Fruit fly (Drosophila melanogaster) whole organism, prepupa: ENCODE measurements around the gene CG34291.
A peak's percentile ranks its signal among the peaks of the same experiment; 100 is the strongest.

Source experiments
- Blimp-1 ChIP-seq: fragments of 200-800 bp; sonication (Bioruptor generic); optimal IDR thresholded peaks from 3 replicates; lab custom pipeline; 2017; ENCODE audit warnings: missing biosample characterization, missing genetic modification characterization, mild to moderate bottlenecking, moderate library complexity, missing genetic modification reagents
- CG10631 ChIP-seq: fragments of 200-800 bp; sonication (Bioruptor generic); optimal IDR thresholded peaks from 2 replicates; lab custom pipeline; 2016; ENCODE audit warnings: missing biosample characterization, missing genetic modification characterization
- CG11294 ChIP-seq: fragments of 200-800 bp; sonication (Bioruptor generic); IDR thresholded peaks from 2 replicates; pipeline ENCODE4 v1.3.6; 2022; ENCODE audit warnings: missing biosample characterization, missing genetic modification characterization
- CG11762 ChIP-seq: fragments of 200-800 bp; sonication (Bioruptor generic); optimal IDR thresholded peaks from 3 replicates; lab custom pipeline; 2016; ENCODE audit warnings: missing biosample characterization, missing genetic modification characterization; ENCODE audit not compliant: insufficient read depth
- CG11902 ChIP-seq: fragments of 200-800 bp; sonication (Bioruptor generic); optimal IDR thresholded peaks from 3 replicates; lab custom pipeline; 2016; ENCODE audit warnings: missing biosample characterization, missing genetic modification characterization
- CG15336 ChIP-seq: fragments of 200-800 bp; sonication (Bioruptor generic); IDR thresholded peaks from 2 replicates; pipeline ENCODE4 v1.3.6; 2022; ENCODE audit warnings: missing biosample characterization, missing genetic modification characterization
- CG1621 ChIP-seq: fragments of 200-800 bp; sonication (Bioruptor generic); optimal IDR thresholded peaks from 3 replicates; lab custom pipeline; 2018; ENCODE audit warnings: missing biosample characterization, mild to moderate bottlenecking, missing genetic modification characterization
- CG31627 ChIP-seq: fragments of 200-800 bp; sonication (Bioruptor generic); optimal IDR thresholded peaks from 3 replicates; lab custom pipeline; 2016; ENCODE audit warnings: missing biosample characterization, missing genetic modification characterization
- CG32006 ChIP-seq: fragments of 200-800 bp; sonication (Bioruptor generic); optimal IDR thresholded peaks from 3 replicates; lab custom pipeline; 2017; ENCODE audit warnings: missing biosample characterization, mild to moderate bottlenecking, missing genetic modification characterization
- CG3919 ChIP-seq: fragments of 200-800 bp; sonication (Bioruptor generic); optimal IDR thresholded peaks from 3 replicates; lab custom pipeline; 2016; ENCODE audit warnings: missing biosample characterization, missing genetic modification characterization
- CG6163 ChIP-seq: fragments of 200-800 bp; sonication (Bioruptor generic); IDR thresholded peaks from 3 replicates; pipeline ENCODE4 v1.3.6; 2022; ENCODE audit warnings: missing biosample characterization, missing genetic modification characterization
- CG6276 ChIP-seq: fragments of 200-800 bp; sonication (Bioruptor generic); optimal IDR thresholded peaks from 2 replicates; lab custom pipeline; 2017; ENCODE audit warnings: missing biosample characterization, mild to moderate bottlenecking, missing genetic modification characterization
- CG6854 ChIP-seq: fragments of 200-800 bp; sonication (Bioruptor generic); optimal IDR thresholded peaks from 2 replicates; lab custom pipeline; 2017; ENCODE audit warnings: missing biosample characterization, mild to moderate bottlenecking, missing genetic modification characterization
- CG8119 ChIP-seq: fragments of 200-800 bp; sonication (Bioruptor generic); IDR thresholded peaks from 3 replicates; pipeline ENCODE4 v1.3.6; 2022; ENCODE audit warnings: missing biosample characterization, missing genetic modification characterization
- CG8319 ChIP-seq: fragments of 200-800 bp; sonication (Bioruptor generic); optimal IDR thresholded peaks from 3 replicates; lab custom pipeline; 2016; ENCODE audit warnings: missing biosample characterization, missing genetic modification characterization
- CG9139 ChIP-seq: fragments of 200-800 bp; sonication (Bioruptor generic); optimal IDR thresholded peaks from 3 replicates; lab custom pipeline; 2017; ENCODE audit warnings: missing biosample characterization, mild to moderate bottlenecking, missing genetic modification characterization
- Eip75B ChIP-seq: fragments of 200-800 bp; sonication (Bioruptor generic); optimal IDR thresholded peaks from 3 replicates; lab custom pipeline; 2016; ENCODE audit warnings: missing biosample characterization, missing genetic modification characterization
- Eip78C ChIP-seq: fragments of 200-800 bp; sonication (Bioruptor generic); peaks from one replicate; lab custom pipeline; 2016; ENCODE audit warnings: missing biosample characterization, missing genetic modification characterization
- Eip93F ChIP-seq: fragments of 200-800 bp; sonication (Bioruptor generic); optimal IDR thresholded peaks from 2 replicates; lab custom pipeline; 2016; ENCODE audit warnings: missing biosample characterization, mild to moderate bottlenecking, missing genetic modification characterization
- Ets96B ChIP-seq: fragments of 200-800 bp; optimal IDR thresholded peaks from 2 replicates; lab custom pipeline; 2019; ENCODE audit warnings: missing biosample characterization, mild to moderate bottlenecking, missing genetic modification characterization, moderate library complexity
- Gug ChIP-seq: fragments of 200-800 bp; sonication (Bioruptor generic); IDR thresholded peaks from 2 replicates; pipeline ENCODE4 v1.3.6; 2022; ENCODE audit warnings: missing biosample characterization, missing genetic modification characterization
- Hr38 ChIP-seq: sonication (Bioruptor generic); optimal IDR thresholded peaks from 2 replicates; lab custom pipeline; 2016; ENCODE audit warnings: missing biosample characterization, missing genetic modification characterization
- Hr39 ChIP-seq: fragments of 200-800 bp; sonication (Bioruptor generic); optimal IDR thresholded peaks from 2 replicates; lab custom pipeline; 2016; ENCODE audit warnings: missing biosample characterization, missing genetic modification characterization
- Met ChIP-seq: fragments of 200-800 bp; sonication (Bioruptor generic); optimal IDR thresholded peaks from 3 replicates; lab custom pipeline; 2016; ENCODE audit warnings: missing biosample characterization, missing genetic modification characterization
- Sox102F ChIP-seq: fragments of 200-800 bp; sonication (Bioruptor generic); optimal IDR thresholded peaks from 2 replicates; lab custom pipeline; 2016; ENCODE audit warnings: missing biosample characterization, mild to moderate bottlenecking, missing genetic modification characterization
- Sox14 ChIP-seq: fragments of 200-800 bp; sonication (Bioruptor generic); optimal IDR thresholded peaks from 3 replicates; lab custom pipeline; 2016; ENCODE audit warnings: missing biosample characterization, missing genetic modification characterization
- Sox15 ChIP-seq: fragments of 200-800 bp; sonication (Bioruptor generic); optimal IDR thresholded peaks from 3 replicates; lab custom pipeline; 2016; ENCODE audit warnings: missing biosample characterization, missing genetic modification characterization
- achi ChIP-seq: fragments of 200-800 bp; sonication (Bioruptor generic); optimal IDR thresholded peaks from 3 replicates; lab custom pipeline; 2016; ENCODE audit warnings: missing biosample characterization, missing genetic modification characterization
- acj6 ChIP-seq: fragments of 200-800 bp; sonication (Bioruptor generic); optimal IDR thresholded peaks from 3 replicates; lab custom pipeline; 2016; ENCODE audit warnings: missing biosample characterization, missing genetic modification characterization
- cyc ChIP-seq: fragments of 200-800 bp; sonication (Bioruptor generic); optimal IDR thresholded peaks from 3 replicates; lab custom pipeline; 2016; ENCODE audit warnings: missing biosample characterization, missing genetic modification characterization
- dac ChIP-seq: fragments of 200-800 bp; sonication (Bioruptor generic); optimal IDR thresholded peaks from 2 replicates; lab custom pipeline; 2017; ENCODE audit warnings: missing biosample characterization, mild to moderate bottlenecking, missing genetic modification characterization
- dsx ChIP-seq: fragments of 200-800 bp; optimal IDR thresholded peaks from 3 replicates; lab custom pipeline; 2019; ENCODE audit warnings: missing biosample characterization, mild to moderate bottlenecking, missing genetic modification characterization, moderate library complexity; ENCODE audit not compliant: poor library complexity, severe bottlenecking
- eg ChIP-seq: fragments of 200-800 bp; sonication (Bioruptor generic); IDR thresholded peaks from 3 replicates; pipeline ENCODE4 v1.3.6; 2022; ENCODE audit warnings: missing biosample characterization, missing genetic modification characterization
- esn ChIP-seq: fragments of 200-800 bp; sonication (Bioruptor generic); optimal IDR thresholded peaks from 2 replicates; lab custom pipeline; 2016; ENCODE audit warnings: missing biosample characterization, mild to moderate bottlenecking, missing genetic modification characterization, moderate library complexity
- lz ChIP-seq: fragments of 200-800 bp; sonication (Bioruptor generic); optimal IDR thresholded peaks from 3 replicates; lab custom pipeline; 2016; ENCODE audit warnings: missing biosample characterization, missing genetic modification characterization
- net ChIP-seq: fragments of 200-800 bp; sonication (Bioruptor generic); optimal IDR thresholded peaks from 3 replicates; lab custom pipeline; 2016; ENCODE audit warnings: missing biosample characterization, missing genetic modification characterization
- pdm3 ChIP-seq: fragments of 200-800 bp; sonication (Bioruptor generic); optimal IDR thresholded peaks from 3 replicates; lab custom pipeline; 2016; ENCODE audit warnings: missing biosample characterization, missing genetic modification characterization
- spab ChIP-seq: fragments of 200-800 bp; sonication (Bioruptor generic); optimal IDR thresholded peaks from 2 replicates; lab custom pipeline; 2017; ENCODE audit warnings: missing biosample characterization, mild to moderate bottlenecking, missing genetic modification characterization, missing genetic modification reagents
- ss ChIP-seq, 2 experiments: fragments of 200-800 bp; sonication (Bioruptor generic); optimal IDR thresholded peaks; 2 replicates in 1 of 2; 3 replicates in 1 of 2; lab custom pipeline; 2017 to 2018; ENCODE audit warnings: mild to moderate bottlenecking in 2 of 2, missing biosample characterization in 2 of 2, missing genetic modification characterization in 2 of 2, moderate library complexity in 1 of 2
- svp ChIP-seq: fragments of 200-800 bp; sonication (Bioruptor generic); peaks from one replicate; lab custom pipeline; 2016; ENCODE audit warnings: missing biosample characterization, missing genetic modification characterization
- vri ChIP-seq: fragments of 200-800 bp; sonication (Bioruptor generic); optimal IDR thresholded peaks from 3 replicates; lab custom pipeline; 2016; ENCODE audit warnings: missing biosample characterization, mild to moderate bottlenecking, missing genetic modification characterization

The CG34291 gene

DNA sequence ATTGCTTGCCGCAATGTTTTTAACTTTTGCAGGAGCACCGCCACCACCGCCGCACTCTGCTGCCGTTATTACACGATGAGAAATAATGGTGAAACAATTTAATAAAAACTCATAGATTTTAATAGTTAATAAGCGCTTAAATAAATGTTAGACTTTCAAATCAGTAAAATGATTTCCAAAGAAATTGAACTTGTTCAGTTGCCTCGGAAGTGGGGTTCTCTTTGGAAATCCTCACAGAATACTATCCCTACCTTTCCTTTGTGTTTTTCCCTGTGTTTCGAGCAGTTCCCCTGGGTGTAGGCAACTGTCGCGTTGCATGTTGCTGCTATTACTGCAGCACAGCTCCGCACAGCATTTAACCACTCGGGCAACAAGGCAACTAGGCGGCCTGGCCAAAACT is 2.6 kb upstream of the CG34291 start (continued):
- TF ChIP-seq pdm3 (GFP tag; lab: Kevin White, UChicago), result peak; percentile 34
- no peak for TF ChIP-seq Sox15 (GFP tag; lab: Kevin White, UChicago)
- TF ChIP-seq spab, result peak; percentile 20
- no peak for TF ChIP-seq CG6163 (GFP tag; lab: Robert Waterston, UW)
- TF ChIP-seq esn (GFP tag; lab: Kevin White, UChicago), result peak; percentile 32
- TF ChIP-seq Eip75B, result peak; percentile 36
- peak; percentile 12 for TF ChIP-seq CG11762
- TF ChIP-seq CG8319 (GFP tag; lab: Kevin White, UChicago), result no peak
- TF ChIP-seq CG6276, result peak; percentile 26
- no peak for TF ChIP-seq Eip93F (GFP tag; lab: Kevin White, UChicago)
- TF ChIP-seq CG15336 (GFP tag; lab: Robert Waterston, UW), result 0 out of 2 replicates have a peak, but pooled peaks have one; percentile 21
- no peak for TF ChIP-seq dsx (GFP tag; lab: Kevin White, UChicago)
- TF ChIP-seq vri (GFP tag; lab: Kevin White, UChicago), result no peak
- TF ChIP-seq Eip78C, result peak; percentile 82
- no peak for TF ChIP-seq CG6854
- peak; percentile 29 for TF ChIP-seq Met (GFP tag; lab: Kevin White, UChicago)
- TF ChIP-seq Ets96B, result peak; percentile 50
- TF ChIP-seq Hr39 (GFP tag; lab: Kevin White, UChicago), result no peak
- peak; percentile 35 to 40 for TF ChIP-seq ss (GFP tag; optimal IDR thresholded peaks at IDR 0.05; lab: Kevin White, UChicago)
- TF ChIP-seq acj6, result peak; percentile 23
- no peak for TF ChIP-seq CG1621 (tag; lab: Kevin White, UChicago)
- TF ChIP-seq CG31627 (GFP tag; lab: Kevin White, UChicago), result no peak
- peak; percentile 27 for TF ChIP-seq cyc
- no peak for TF ChIP-seq Blimp-1 (GFP tag; lab: Kevin White, UChicago)
- TF ChIP-seq eg (GFP tag; lab: Robert Waterston, UW), result 0 out of 3 replicates have a peak, but pooled peaks have one; percentile 26
- no peak for TF ChIP-seq Sox102F (GFP tag; lab: Kevin White, UChicago)
- TF ChIP-seq Sox14, result peak; percentile 44
- peak; percentile 21 for TF ChIP-seq net (GFP tag; lab: Kevin White, UChicago)
- TF ChIP-seq CG8119 (GFP tag; lab: Robert Waterston, UW), result peak; percentile 61; the same call in 2 of the 3 replicates
- TF ChIP-seq CG10631, result peak; percentile 34
- no peak for TF ChIP-seq CG11294 (GFP tag; lab: Robert Waterston, UW)
- peak; percentile 58 for TF ChIP-seq CG3919
- peak; percentile 66 for TF ChIP-seq svp
- TF ChIP-seq lz (GFP tag; lab: Kevin White, UChicago), result peak; percentile 24
- TF ChIP-seq, all 60 proteins: peak for 38

dm6 chr3R:26425005-26425404 is 576 bp downstream of the CG34291 start, which contains the start of gene CG6503:
Gene CG6503 (minus strand): TSS chr3R:26425105.
- TF ChIP-seq Hr38, result no peak
- peak; percentile 44 for TF ChIP-seq svp

DNA sequence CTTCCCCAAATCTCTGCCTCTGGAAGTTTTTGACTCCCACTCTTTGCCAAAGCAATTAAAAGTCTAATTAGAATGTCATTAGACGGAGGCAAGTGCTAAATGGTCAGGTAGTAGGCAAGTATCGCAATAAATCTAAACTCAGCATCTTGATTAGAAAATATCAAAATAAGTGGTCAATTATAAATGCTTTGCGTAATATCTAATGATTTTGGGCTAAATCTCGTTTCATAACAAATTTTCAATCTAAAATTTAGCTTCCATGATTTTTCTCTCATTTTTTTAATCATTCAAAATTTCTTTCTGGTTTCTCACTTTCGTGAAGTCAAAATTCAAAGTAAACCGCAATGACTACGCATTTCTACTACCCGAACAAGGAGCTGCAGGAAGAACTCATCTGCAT is 11.8 kb downstream of the CG34291 start, which contains the start of gene Ald2:
Gene Ald2, plus strand, starts transcription at position 301 of the 400 bp plus-strand sequence.
- TF ChIP-seq dac (GFP tag; lab: Kevin White, UChicago), result no peak
- TF ChIP-seq CG10631, result no peak
- no peak for TF ChIP-seq dsx (GFP tag; lab: Kevin White, UChicago)
- peak; percentile 13 for TF ChIP-seq svp
- no peak for TF ChIP-seq CG11902 (GFP tag; lab: Kevin White, UChicago)
- no peak for TF ChIP-seq CG9139 (GFP tag; lab: Kevin White, UChicago)

- peak; percentile 24 for TF ChIP-seq CG6276
- peak; percentile 10 for TF ChIP-seq CG32006 (GFP tag; lab: Kevin White, UChicago)
- peak; percentile 49; the same call in 1 of the 3 replicates for TF ChIP-seq CG6163 (GFP tag; lab: Robert Waterston, UW)
- peak; percentile 50 for TF ChIP-seq Gug (GFP tag; lab: Robert Waterston, UW)
- TF ChIP-seq CG11294 (GFP tag; lab: Robert Waterston, UW), result peak; percentile 67
- no peak for TF ChIP-seq achi
- peak; percentile 63 for TF ChIP-seq Eip78C
- TF ChIP-seq eg (GFP tag; lab: Robert Waterston, UW), result peak; percentile 84
- TF ChIP-seq Hr39 (GFP tag; lab: Kevin White, UChicago), result no peak
Observed at dm6 chr3R:26409780-26410179, 15.8 kb downstream of the CG34291 start.
